Fruit fly (Drosophila melanogaster): ENCODE measurements around the gene CG7300.
A peak's percentile ranks its signal among the peaks of the same experiment; 100 is the strongest.

Gene CG7300

DNA sequence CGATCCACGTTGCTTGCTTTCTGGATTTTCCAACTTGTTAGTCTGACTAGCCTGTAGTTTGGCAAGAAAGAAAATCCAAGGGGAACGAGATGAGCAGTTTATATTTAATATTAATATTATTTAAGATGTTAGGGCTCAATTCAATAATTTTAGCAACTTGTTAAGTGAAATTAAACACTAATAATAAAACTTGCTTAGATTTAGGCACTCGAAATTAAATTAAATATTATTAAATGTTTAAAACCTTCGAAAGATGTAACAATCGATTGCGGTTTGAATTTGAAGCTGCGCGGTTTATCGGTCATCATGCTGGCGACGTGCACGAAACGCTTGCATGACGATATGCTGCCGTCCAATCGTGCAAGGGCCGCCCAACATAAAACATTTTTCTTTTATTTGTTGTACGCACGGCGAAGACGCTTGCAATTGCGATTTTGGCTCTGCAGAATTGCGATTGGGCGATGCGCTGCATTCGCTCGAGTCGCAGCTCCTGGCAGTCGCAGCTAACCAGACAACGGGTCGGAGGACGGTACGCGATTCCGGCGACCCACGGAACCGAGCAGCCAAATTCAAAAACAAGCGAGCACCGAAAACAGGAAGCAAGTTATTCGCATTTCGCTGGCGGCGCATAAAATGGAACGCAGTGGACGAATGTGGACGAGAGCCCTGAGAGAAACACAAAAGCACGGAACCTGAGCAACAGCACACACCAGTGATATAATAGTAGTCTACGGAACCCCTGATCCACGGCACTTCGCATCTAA, 39.3 kb upstream of the CG7300 start, which contains the start of the genes Vha16-5 and CG12299 (continued):
- TF ChIP-seq Fer1 (GFP tag; optimal IDR thresholded peaks at IDR 0.05) (peak; percentile 61), ttk (GFP tag; IDR thresholded peaks at IDR 0.05) (peak; percentile 88), Dp (GFP tag; optimal IDR thresholded peaks at IDR 0.05) (peak; percentile 92), klu (GFP tag; IDR thresholded peaks at IDR 0.05) (peak; percentile 54; the same call in 1 of the 2 replicates), CG6813 (GFP tag; optimal IDR thresholded peaks at IDR 0.05) (peak; percentile 2), Antp (GFP tag; optimal IDR thresholded peaks at IDR 0.05) (peak; percentile 92), CG14441 (GFP tag; IDR thresholded peaks at IDR 0.05) (peak; percentile 88), B-H2 (GFP tag; optimal IDR thresholded peaks at IDR 0.05) (no peak), hbn (GFP tag; IDR thresholded peaks at IDR 0.05; ENCODE audit: partially characterized antibody) (peak; percentile 63), esg (GFP tag; conservative IDR thresholded peaks at IDR 0.05) (peak; percentile 83), Hr3 (GFP tag; optimal IDR thresholded peaks at IDR 0.05) (peak; percentile 81), Oli (tag; optimal IDR thresholded peaks at IDR 0.05) (peak; percentile 29), Fer3 (tag; optimal IDR thresholded peaks at IDR 0.05) (peak; percentile 60), vnd (GFP tag; IDR thresholded peaks at IDR 0.05; ENCODE audit: partially characterized antibody) (peak; percentile 80), Stat92E (GFP tag; optimal IDR thresholded peaks at IDR 0.05) (no peak), pan (optimal IDR thresholded peaks at IDR 0.05) (no peak), pan (GFP tag; optimal IDR thresholded peaks at IDR 0.05 in 1 of 2, IDR thresholded peaks at IDR 0.05 in 1 of 2) (peak in 1 of 2 experiments; percentile 88), disco-r (GFP tag; optimal IDR thresholded peaks at IDR 0.05) (peak; percentile 82), Gug (GFP tag; IDR thresholded peaks at IDR 0.05) (peak; percentile 74; the same call in 3 of the 4 replicates), Adf1 (GFP tag; IDR thresholded peaks at IDR 0.05) (peak; percentile 72), CG1024 (GFP tag; IDR thresholded peaks at IDR 0.05) (peak; percentile 88), CG4707 (GFP tag; optimal IDR thresholded peaks at IDR 0.05) (no peak), CG30403 (GFP tag; optimal IDR thresholded peaks at IDR 0.05) (peak; percentile 93), usp (GFP tag; optimal IDR thresholded peaks at IDR 0.05) (no peak), fd96Cb (tag; optimal IDR thresholded peaks at IDR 0.05) (peak; percentile 63), fd64A (GFP tag; optimal IDR thresholded peaks at IDR 0.05) (no peak), Ets65A (GFP tag) (peak; percentile 99), tll (GFP tag; optimal IDR thresholded peaks at IDR 0.05) (no peak), CG14014 (GFP tag; IDR thresholded peaks at IDR 0.05) (peak; percentile 80), cg (GFP tag; optimal IDR thresholded peaks at IDR 0.05) (no peak), ranshi (GFP tag; IDR thresholded peaks at IDR 0.05) (peak; percentile 82), CG10979 (tag; optimal IDR thresholded peaks at IDR 0.05) (peak; percentile 83), sug (tag; optimal IDR thresholded peaks at IDR 0.05) (no peak), pfk (GFP tag; optimal IDR thresholded peaks at IDR 0.05) (no peak), Hand (GFP tag; optimal IDR thresholded peaks at IDR 0.05) (no peak), Opbp (GFP tag; IDR thresholded peaks at IDR 0.05; ENCODE audit: partially characterized antibody) (peak; percentile 94), Sox100B (GFP tag; optimal IDR thresholded peaks at IDR 0.05) (no peak), kay (GFP tag; optimal IDR thresholded peaks at IDR 0.05) (peak; percentile 59), Ada2b (GFP tag; IDR thresholded peaks at IDR 0.05) (peak; percentile 90), CG15011 (GFP tag; optimal IDR thresholded peaks at IDR 0.05) (no peak), CG9727 (GFP tag; optimal IDR thresholded peaks at IDR 0.05) (peak; percentile 82), HmgD (GFP tag; optimal IDR thresholded peaks at IDR 0.05) (peak; percentile 91), sr (GFP tag; IDR thresholded peaks at IDR 0.05) (peak; percentile 89), CG6254 (GFP tag; optimal IDR thresholded peaks at IDR 0.05) (no peak), CG3995 (GFP tag; optimal IDR thresholded peaks at IDR 0.05) (peak; percentile 35), Rfx (GFP tag; IDR thresholded peaks at IDR 0.05) (peak; percentile 96), CG8944 (GFP tag; optimal IDR thresholded peaks at IDR 0.05) (peak; percentile 82), bab2 (GFP tag; optimal IDR thresholded peaks at IDR 0.05) (peak; percentile 83), CG6689 (GFP tag; IDR thresholded peaks at IDR 0.05) (peak; percentile 78)
